Worm (Caenorhabditis elegans): ENCODE measurements around the gene Y39A1A.22.

ce11 chrIII:10730510-10730909, 23.7 kb upstream of the Y39A1A.22 start, which contains the start of gene tat-3:
- TF ChIP-seq nhr-25 (tag; optimal IDR thresholded peaks at IDR 0.05; ENCODE audit: borderline replicate concordance, insufficient read depth) (no peak), spr-3 (GFP tag; optimal IDR thresholded peaks at IDR 0.05) (no peak), unc-39 (tag; optimal IDR thresholded peaks at IDR 0.05) (no peak), unc-62 (GFP tag; optimal IDR thresholded peaks at IDR 0.05 in 1 of 2) (no peak), unc-62 (tag; optimal IDR thresholded peaks at IDR 0.05) (no peak), ztf-11 (tag; optimal IDR thresholded peaks at IDR 0.05) (no peak), nhr-10 (tag; optimal IDR thresholded peaks at IDR 0.05) (no peak)

Data from whole organism, L4 larva.